Worm (Caenorhabditis elegans): ENCODE results near the gene C56G2.5.

Gene C56G2.5

ce11 chrIII:6324139-6324538, at the start of gene C56G2.5:
Gene C56G2.5, minus strand, starts transcription at chrIII:6324239.
- TF ChIP-seq ztf-1 (GFP tag; conservative IDR thresholded peaks at IDR 0.05) (no peak), alr-1 (tag; optimal IDR thresholded peaks at IDR 0.05) (no peak), nhr-77 (tag; optimal IDR thresholded peaks at IDR 0.05) (no peak), elt-1 (tag; optimal IDR thresholded peaks at IDR 0.05) (no peak), egl-27 (tag; optimal IDR thresholded peaks at IDR 0.05) (no peak), nhr-129 (tag; optimal IDR thresholded peaks at IDR 0.05) (no peak), ceh-16 (tag; optimal IDR thresholded peaks at IDR 0.05) (no peak), lin-13 (GFP tag; optimal IDR thresholded peaks at IDR 0.05) (no peak), lsy-2 (tag; optimal IDR thresholded peaks at IDR 0.05) (no peak), Y55F3AM.14 (GFP tag; optimal IDR thresholded peaks at IDR 0.05) (no peak), nhr-237 (tag; optimal IDR thresholded peaks at IDR 0.05) (no peak), lin-39 (tag; optimal IDR thresholded peaks at IDR 0.05) (no peak), sem-4 (tag; optimal IDR thresholded peaks at IDR 0.05) (no peak), sma-3 (GFP tag; optimal IDR thresholded peaks at IDR 0.05) (no peak), nhr-23 (tag; optimal IDR thresholded peaks at IDR 0.05) (no peak), unc-62 (GFP tag; optimal IDR thresholded peaks at IDR 0.05) (no peak), snpc-4 (tag; optimal IDR thresholded peaks at IDR 0.05) (no peak), sma-9 (GFP tag; optimal IDR thresholded peaks at IDR 0.05) (no peak), sma-9 (tag; optimal IDR thresholded peaks at IDR 0.05) (no peak), nhr-12 (tag; optimal IDR thresholded peaks at IDR 0.05) (no peak)

- TF ChIP-seq ztf-11 (tag; optimal IDR thresholded peaks at IDR 0.05) (no peak), nhr-237 (tag; optimal IDR thresholded peaks at IDR 0.05) (no peak), R02D3.7 (tag; optimal IDR thresholded peaks at IDR 0.05) (no peak), nhr-11 (tag; optimal IDR thresholded peaks at IDR 0.05) (no peak), lin-11 (tag; optimal IDR thresholded peaks at IDR 0.05) (no peak), nhr-129 (tag; optimal IDR thresholded peaks at IDR 0.05) (no peak)
Observed at ce11 chrIII:6368524-6368923, 44.5 kb upstream of the C56G2.5 start.

ce11 chrIII:6367712-6368111, 43.7 kb upstream of the C56G2.5 start, which contains the start of the genes C56G2.15 and thoc-2:
Gene C56G2.15, minus strand, starts transcription at chrIII:6367899.
Gene thoc-2, plus strand, starts transcription at chrIII:6368042.
- TF ChIP-seq sma-9 (GFP tag; optimal IDR thresholded peaks at IDR 0.05) (no peak), sma-9 (tag; optimal IDR thresholded peaks at IDR 0.05) (no peak), skn-1 (tag; optimal IDR thresholded peaks at IDR 0.05) (no peak), nhr-129 (tag; optimal IDR thresholded peaks at IDR 0.05) (peak; percentile 45), unc-55 (GFP tag; optimal IDR thresholded peaks at IDR 0.05) (peak; percentile 24), sma-3 (GFP tag; optimal IDR thresholded peaks at IDR 0.05) (no peak), nhr-25 (tag; optimal IDR thresholded peaks at IDR 0.05) (peak; percentile 4), R02D3.7 (tag; optimal IDR thresholded peaks at IDR 0.05) (no peak), elt-1 (tag; optimal IDR thresholded peaks at IDR 0.05) (no peak), lsy-2 (tag; optimal IDR thresholded peaks at IDR 0.05) (peak in 1 of 2 experiments; percentile 63), unc-62 (GFP tag; optimal IDR thresholded peaks at IDR 0.05) (no peak), nhr-21 (tag; optimal IDR thresholded peaks at IDR 0.05) (no peak), lin-11 (tag; optimal IDR thresholded peaks at IDR 0.05) (no peak), sem-4 (tag; optimal IDR thresholded peaks at IDR 0.05) (no peak)

ce11 chrIII:6364395-6364794, 40.4 kb upstream of the C56G2.5 start:
- TF ChIP-seq egl-27 (tag; optimal IDR thresholded peaks at IDR 0.05) (peak; percentile 67), nhr-237 (tag; optimal IDR thresholded peaks at IDR 0.05) (no peak), nhr-129 (tag; optimal IDR thresholded peaks at IDR 0.05) (peak; percentile 54), C34F6.9 (tag; optimal IDR thresholded peaks at IDR 0.05) (peak; percentile 15), nhr-6 (tag; optimal IDR thresholded peaks at IDR 0.05) (peak; percentile 46), fos-1 (tag; optimal IDR thresholded peaks at IDR 0.05) (peak; percentile 13), sma-3 (GFP tag; optimal IDR thresholded peaks at IDR 0.05) (peak; percentile 10), ama-1 (optimal IDR thresholded peaks at IDR 0.05) (peak; percentile 55), unc-62 (GFP tag; optimal IDR thresholded peaks at IDR 0.05) (peak; percentile 7), dmd-4 (tag; optimal IDR thresholded peaks at IDR 0.05) (no peak), ZK546.5 (tag; optimal IDR thresholded peaks at IDR 0.05) (no peak), F13H6.1 (tag; optimal IDR thresholded peaks at IDR 0.05) (peak; percentile 21), blmp-1 (tag; optimal IDR thresholded peaks at IDR 0.05; ENCODE audit: insufficient read depth) (peak; percentile 97), nhr-77 (tag; optimal IDR thresholded peaks at IDR 0.05) (no peak), nhr-21 (tag; optimal IDR thresholded peaks at IDR 0.05) (peak; percentile 16), sem-4 (tag; optimal IDR thresholded peaks at IDR 0.05) (peak; percentile 55), mab-5 (tag; optimal IDR thresholded peaks at IDR 0.05) (peak; percentile 9), elt-1 (tag; optimal IDR thresholded peaks at IDR 0.05) (peak; percentile 31), ceh-16 (tag; optimal IDR thresholded peaks at IDR 0.05) (peak; percentile 99), nhr-25 (tag; optimal IDR thresholded peaks at IDR 0.05) (peak; percentile 82), lsy-2 (tag; optimal IDR thresholded peaks at IDR 0.05) (peak in 1 of 2 experiments; percentile 28), sma-9 (GFP tag; optimal IDR thresholded peaks at IDR 0.05) (peak; percentile 83), sma-9 (tag; optimal IDR thresholded peaks at IDR 0.05) (no peak), nhr-10 (tag; optimal IDR thresholded peaks at IDR 0.05) (no peak), lin-13 (GFP tag; optimal IDR thresholded peaks at IDR 0.05) (peak; percentile 33), alr-1 (tag; optimal IDR thresholded peaks at IDR 0.05) (no peak)

All from whole organism, L2 larva.